Worm (Caenorhabditis elegans) whole organism, L1 larva: Measurements from ENCODE around the gene C56G2.5.

ENCODE experiments used
- C04F5.9 ChIP-seq: sonication (generic microtip); optimal IDR thresholded peaks from 2 replicates; lab custom pipeline; 2016; ENCODE audit warnings: missing genetic modification characterization, missing compliant biosample characterization
- C16A3.4 ChIP-seq: fragments of 150-350 bp; optimal IDR thresholded peaks from 2 replicates; lab custom pipeline; 2014; ENCODE audit warnings: missing biosample characterization, missing genetic modification characterization
- C34B4.2 ChIP-seq: sonication (generic microtip); optimal IDR thresholded peaks from 2 replicates; lab custom pipeline; 2017; ENCODE audit warnings: mild to moderate bottlenecking, missing genetic modification characterization, missing compliant biosample characterization
- F16B12.6 ChIP-seq: fragments of 150-350 bp; optimal IDR thresholded peaks from 2 replicates; lab custom pipeline; 2014; ENCODE audit warnings: missing biosample characterization, missing genetic modification characterization
- Y116A8C.19 ChIP-seq: sonication (generic microtip); optimal IDR thresholded peaks from 2 replicates; lab custom pipeline; 2016; ENCODE audit warnings: missing compliant biosample characterization, missing genetic modification characterization, borderline replicate concordance
- ama-1 ChIP-seq: fragments of 150-350 bp; optimal IDR thresholded peaks from 2 replicates; lab custom pipeline; 2014
- blmp-1 ChIP-seq: fragments of 150-350 bp; optimal IDR thresholded peaks from 2 replicates; lab custom pipeline; 2014; ENCODE audit warnings: missing biosample characterization, missing genetic modification characterization
- ceh-8 ChIP-seq: fragments of 200-800 bp; sonication (Bioruptor generic); optimal IDR thresholded peaks from 2 replicates; lab custom pipeline; 2018; ENCODE audit warnings: mild to moderate bottlenecking, missing genetic modification characterization, moderate library complexity, missing compliant biosample characterization
- ceh-82 ChIP-seq, 3 experiments: fragments of 150-350 bp in 1 of 3; sonication (generic microtip) in 2 of 3; optimal IDR thresholded peaks; 2 replicates each; lab custom pipeline; 2014 to 2017; ENCODE audit warnings: missing biosample characterization in 3 of 3, missing genetic modification characterization in 3 of 3
- ceh-88 ChIP-seq: fragments of 200-800 bp; sonication (Bioruptor generic); IDR thresholded peaks from 2 replicates; pipeline ENCODE4 v1.3.6; 2022; ENCODE audit warnings: missing genetic modification characterization, missing compliant biosample characterization
- ces-1 ChIP-seq: fragments of 150-350 bp; optimal IDR thresholded peaks from 2 replicates; lab custom pipeline; 2014; ENCODE audit warnings: missing biosample characterization, missing genetic modification reagents, missing genetic modification characterization
- dpl-1 ChIP-seq, 3 experiments: fragments of 150-350 bp in 2 of 3; sonication (generic microtip) in 1 of 3; optimal IDR thresholded peaks; 2 replicates each; lab custom pipeline; 2014 to 2017; ENCODE audit warnings: missing biosample characterization in 3 of 3, missing genetic modification characterization in 3 of 3, missing genetic modification reagents in 3 of 3
- efl-1 ChIP-seq, 4 experiments: fragments of 150-350 bp; optimal IDR thresholded peaks in 3 of 4; peaks in 1 of 4; 1 replicate in 1 of 4; 2 replicates in 3 of 4; lab custom pipeline; 2014; ENCODE audit warnings: missing biosample characterization in 2 of 4, missing genetic modification characterization in 2 of 4, missing genetic modification reagents in 2 of 4
- efl-3 ChIP-seq: fragments of 200-800 bp; sonication (Bioruptor generic); optimal IDR thresholded peaks from 2 replicates; lab custom pipeline; 2018; ENCODE audit warnings: mild to moderate bottlenecking, missing genetic modification characterization, missing compliant biosample characterization
- egl-13 ChIP-seq: sonication (generic microtip); optimal IDR thresholded peaks from 2 replicates; lab custom pipeline; 2016; ENCODE audit warnings: missing genotype, missing genetic modification reagents, missing genetic modification characterization, missing compliant biosample characterization
- elt-2 ChIP-seq: sonication (generic microtip); optimal IDR thresholded peaks from 2 replicates; lab custom pipeline; 2016; ENCODE audit warnings: missing genetic modification characterization, mild to moderate bottlenecking, inconsistent platforms, missing compliant biosample characterization, missing genetic modification reagents
- fkh-10 ChIP-seq: sonication (generic microtip); optimal IDR thresholded peaks from 2 replicates; lab custom pipeline; 2017; ENCODE audit warnings: missing biosample characterization, missing genetic modification reagents, missing genetic modification characterization
- fkh-4 ChIP-seq: sonication (generic microtip); optimal IDR thresholded peaks from 2 replicates; lab custom pipeline; 2016; ENCODE audit warnings: missing compliant biosample characterization, missing genetic modification characterization, borderline replicate concordance
- fkh-8 ChIP-seq: sonication (generic microtip); optimal IDR thresholded peaks from 2 replicates; lab custom pipeline; 2016; ENCODE audit warnings: mild to moderate bottlenecking, missing genetic modification characterization, missing compliant biosample characterization
- grh-1 ChIP-seq: fragments of 200-800 bp; sonication (Bioruptor generic); IDR thresholded peaks from 2 replicates; pipeline ENCODE4 v1.3.6; 2022; ENCODE audit warnings: missing genetic modification reagents, missing genetic modification characterization, missing compliant biosample characterization
- hlh-17 ChIP-seq: fragments of 200-800 bp; sonication (Bioruptor generic); optimal IDR thresholded peaks from 2 replicates; lab custom pipeline; 2018; ENCODE audit warnings: missing genetic modification characterization, mild to moderate bottlenecking, missing compliant biosample characterization, moderate library complexity, borderline replicate concordance
- hlh-4 ChIP-seq: sonication (generic microtip); optimal IDR thresholded peaks from 2 replicates; lab custom pipeline; 2016; ENCODE audit warnings: mild to moderate bottlenecking, missing genetic modification characterization, missing compliant biosample characterization
- isw-1 ChIP-seq: fragments of 200-800 bp; sonication (Bioruptor generic); IDR thresholded peaks from 2 replicates; pipeline ENCODE4 v1.3.6; 2022; ENCODE audit warnings: missing genetic modification characterization, missing compliant biosample characterization
- lin-13 ChIP-seq: fragments of 150-350 bp; optimal IDR thresholded peaks from 2 replicates; lab custom pipeline; 2014; ENCODE audit warnings: missing biosample characterization, missing genetic modification reagents, missing genetic modification characterization
- lin-14 ChIP-seq: fragments of 200-800 bp; sonication (Bioruptor generic); optimal IDR thresholded peaks from 2 replicates; lab custom pipeline; 2018; ENCODE audit warnings: mild to moderate bottlenecking, missing genetic modification characterization, moderate library complexity, missing compliant biosample characterization
- lin-35 ChIP-seq, 2 experiments: fragments of 150-350 bp; optimal IDR thresholded peaks; 2 replicates each; lab custom pipeline; 2014; ENCODE audit warnings: missing biosample characterization in 2 of 2, missing genetic modification characterization in 2 of 2, missing genetic modification reagents in 2 of 2
- lir-3 ChIP-seq: sonication (generic microtip); optimal IDR thresholded peaks from 2 replicates; lab custom pipeline; 2016; ENCODE audit warnings: mild to moderate bottlenecking, missing genetic modification characterization, moderate library complexity, missing compliant biosample characterization; ENCODE audit not compliant: poor library complexity
- lsy-2 ChIP-seq, 2 experiments: fragments of 150-350 bp; optimal IDR thresholded peaks; 2 replicates each; lab custom pipeline; 2014; ENCODE audit warnings: missing biosample characterization in 2 of 2, missing genetic modification characterization in 2 of 2
- mab-9 ChIP-seq: fragments of 200-800 bp; sonication (Bioruptor generic); IDR thresholded peaks from 2 replicates; pipeline ENCODE4 v1.3.6; 2022; ENCODE audit warnings: missing genetic modification reagents, missing genetic modification characterization, missing compliant biosample characterization
- nhr-11 ChIP-seq: fragments of 150-350 bp; optimal IDR thresholded peaks from 2 replicates; lab custom pipeline; 2014; ENCODE audit warnings: missing biosample characterization, missing genetic modification characterization
- nhr-47 ChIP-seq: sonication (generic microtip); optimal IDR thresholded peaks from 2 replicates; lab custom pipeline; 2016; ENCODE audit warnings: mild to moderate bottlenecking, missing genetic modification characterization, moderate library complexity, missing compliant biosample characterization
- nhr-76 ChIP-seq: sonication (generic microtip); optimal IDR thresholded peaks from 2 replicates; lab custom pipeline; 2017; ENCODE audit warnings: missing biosample characterization, missing genetic modification characterization
- nhr-77 ChIP-seq: fragments of 150-350 bp; optimal IDR thresholded peaks from 2 replicates; lab custom pipeline; 2014; ENCODE audit warnings: missing biosample characterization, missing genetic modification characterization
- nhr-85 ChIP-seq: sonication (generic microtip); peaks from one replicate; lab custom pipeline; 2016; ENCODE audit warnings: missing genetic modification characterization, inconsistent platforms, missing compliant biosample characterization
- pax-3 ChIP-seq: fragments of 200-800 bp; sonication (Bioruptor generic); optimal IDR thresholded peaks from 2 replicates; lab custom pipeline; 2018; ENCODE audit warnings: mild to moderate bottlenecking, missing genetic modification characterization, moderate library complexity, missing compliant biosample characterization
- pqm-1 ChIP-seq: sonication (generic microtip); optimal IDR thresholded peaks from 3 replicates; lab custom pipeline; 2017; ENCODE audit warnings: missing biosample characterization, missing genetic modification characterization
- rnt-1 ChIP-seq: sonication (generic microtip); optimal IDR thresholded peaks from 2 replicates; lab custom pipeline; 2016; ENCODE audit warnings: mild to moderate bottlenecking, missing genetic modification characterization, moderate library complexity, missing compliant biosample characterization
- skn-1 ChIP-seq: fragments of 150-350 bp; optimal IDR thresholded peaks from 2 replicates; lab custom pipeline; 2014; ENCODE audit warnings: missing biosample characterization, missing genetic modification characterization
- snpc-4 ChIP-seq: fragments of 150-350 bp; optimal IDR thresholded peaks from 2 replicates; lab custom pipeline; 2014; ENCODE audit warnings: missing biosample characterization, missing genetic modification characterization
- snu-23 ChIP-seq: sonication (generic microtip); optimal IDR thresholded peaks from 2 replicates; lab custom pipeline; 2016; ENCODE audit warnings: missing genetic modification characterization, missing compliant biosample characterization
- sptf-1 ChIP-seq: fragments of 150-350 bp; optimal IDR thresholded peaks from 2 replicates; lab custom pipeline; 2014; ENCODE audit warnings: missing biosample characterization, missing genetic modification characterization
- swsn-7 ChIP-seq: sonication (generic microtip); optimal IDR thresholded peaks from 2 replicates; lab custom pipeline; 2016; ENCODE audit warnings: missing genetic modification characterization, missing compliant biosample characterization
- tbx-2 ChIP-seq: sonication (generic microtip); optimal IDR thresholded peaks from 2 replicates; lab custom pipeline; 2016; ENCODE audit warnings: missing genetic modification characterization, missing compliant biosample characterization
- tlp-1 ChIP-seq: fragments of 150-350 bp; optimal IDR thresholded peaks from 2 replicates; lab custom pipeline; 2014; ENCODE audit warnings: missing biosample characterization, missing genetic modification characterization
- unc-130 ChIP-seq: fragments of 150-350 bp; optimal IDR thresholded peaks from 2 replicates; lab custom pipeline; 2017; ENCODE audit warnings: missing biosample characterization, missing genetic modification characterization, inconsistent platforms
- unc-86 ChIP-seq: sonication (generic microtip); optimal IDR thresholded peaks from 2 replicates; lab custom pipeline; 2016; ENCODE audit warnings: missing genetic modification characterization, missing compliant biosample characterization
- vab-15 ChIP-seq: sonication (generic microtip); optimal IDR thresholded peaks from 2 replicates; lab custom pipeline; 2017; ENCODE audit warnings: missing genotype, mild to moderate bottlenecking, missing genetic modification characterization, missing compliant biosample characterization
- xbp-1 ChIP-seq: sonication (generic microtip); optimal IDR thresholded peaks from 2 replicates; lab custom pipeline; 2016; ENCODE audit warnings: missing genetic modification characterization, missing compliant biosample characterization
- zag-1 ChIP-seq: fragments of 150-350 bp; optimal IDR thresholded peaks from 2 replicates; lab custom pipeline; 2014; ENCODE audit warnings: missing biosample characterization, missing genetic modification characterization
- zip-4 ChIP-seq: fragments of 200-800 bp; sonication (Bioruptor generic); optimal IDR thresholded peaks from 2 replicates; lab custom pipeline; 2018; ENCODE audit warnings: mild to moderate bottlenecking, missing genetic modification characterization, moderate library complexity, missing compliant biosample characterization

C56G2.5 gene

DNA sequence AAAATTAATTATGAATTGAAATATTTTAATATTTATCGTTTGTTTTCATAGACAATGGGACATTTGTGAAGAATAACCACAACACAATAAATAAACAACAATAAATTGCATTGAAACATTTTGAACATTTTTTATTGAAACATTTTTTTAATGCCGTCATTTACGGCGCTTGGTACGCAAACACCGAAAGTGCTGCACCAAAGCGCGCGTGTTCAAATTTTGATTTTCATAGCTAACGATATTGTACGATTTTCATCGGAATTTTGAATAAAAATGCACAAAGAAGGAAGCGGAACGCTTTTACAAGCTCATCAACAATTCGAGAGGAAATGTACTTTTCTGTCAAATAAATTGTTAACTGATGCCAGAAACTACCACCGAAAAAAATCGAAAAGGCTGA is 20.3 kb downstream of the C56G2.5 start:
- no peak for TF ChIP-seq zag-1 (tag; lab: Kevin White, UChicago)
- peak; percentile 7 to 68 (median 29) for TF ChIP-seq dpl-1 (GFP tag; optimal IDR thresholded peaks at IDR 0.05; lab: Kevin White, UChicago)
- no peak for TF ChIP-seq tlp-1 (tag; lab: Kevin White, UChicago)
- TF ChIP-seq efl-3 (GFP tag; lab: Kevin White, UChicago): no peak
- TF ChIP-seq nhr-85 (tag; lab: Kevin White, UChicago): no peak
- TF ChIP-seq lin-35 (GFP tag; optimal IDR thresholded peaks at IDR 0.05; lab: Kevin White, UChicago): peak; percentile 7 to 62
- TF ChIP-seq F16B12.6 (tag; lab: Kevin White, UChicago): peak; percentile 46
- TF ChIP-seq C34B4.2: no peak
- TF ChIP-seq fkh-10 (GFP tag; lab: Kevin White, UChicago): no peak
- no peak for TF ChIP-seq lsy-2 (tag; optimal IDR thresholded peaks at IDR 0.05; lab: Kevin White, UChicago)
- no peak for TF ChIP-seq unc-130 (tag; lab: Kevin White, UChicago)
- no peak for TF ChIP-seq pqm-1 (tag; lab: Kevin White, UChicago)
- TF ChIP-seq mab-9 (GFP tag; lab: Robert Waterston, UW): no peak
- TF ChIP-seq rnt-1 (tag; lab: Kevin White, UChicago): no peak
- no peak for TF ChIP-seq ceh-8 (GFP tag; lab: Kevin White, UChicago)
- TF ChIP-seq nhr-76: no peak
- TF ChIP-seq ceh-88 (GFP tag; lab: Robert Waterston, UW): peak; percentile 27; the same call in 1 of the 2 replicates
- no peak for TF ChIP-seq pax-3 (tag; lab: Kevin White, UChicago)
- TF ChIP-seq nhr-77: no peak
- no peak for TF ChIP-seq zip-4 (GFP tag; lab: Kevin White, UChicago)
- TF ChIP-seq isw-1 (GFP tag; lab: Robert Waterston, UW): no peak
- no peak for TF ChIP-seq nhr-47 (tag; lab: Kevin White, UChicago)
- no peak for TF ChIP-seq C16A3.4 (tag; lab: Kevin White, UChicago)
- TF ChIP-seq unc-86: no peak
- TF ChIP-seq nhr-11 (tag; lab: Kevin White, UChicago): no peak
- no peak for TF ChIP-seq hlh-4 (tag; lab: Kevin White, UChicago)
- no peak for TF ChIP-seq skn-1 (tag; lab: Kevin White, UChicago)
- TF ChIP-seq fkh-4 (tag; lab: Kevin White, UChicago): no peak
- TF ChIP-seq ceh-82 (tag; optimal IDR thresholded peaks at IDR 0.05; lab: Kevin White, UChicago): no peak
- no peak for TF ChIP-seq C04F5.9 (tag; lab: Kevin White, UChicago)
- no peak for TF ChIP-seq swsn-7 (tag; lab: Kevin White, UChicago)
- no peak for TF ChIP-seq lin-13 (GFP tag; lab: Kevin White, UChicago)
- TF ChIP-seq grh-1 (GFP tag; lab: Robert Waterston, UW): no peak
- TF ChIP-seq snu-23 (GFP tag; lab: Kevin White, UChicago): no peak
- TF ChIP-seq sptf-1 (tag; lab: Kevin White, UChicago): no peak
- peak; percentile 59 for TF ChIP-seq efl-1 (optimal IDR thresholded peaks at IDR 0.05; lab: Kevin White, UChicago)
- peak; percentile 79 to 95 for TF ChIP-seq efl-1 (GFP tag; optimal IDR thresholded peaks at IDR 0.05 in 1 of 2; lab: Kevin White, UChicago)

- TF ChIP-seq Y116A8C.19 (tag; lab: Kevin White, UChicago) (no peak), sptf-1 (tag; lab: Kevin White, UChicago) (no peak), fkh-4 (tag; lab: Kevin White, UChicago) (no peak), efl-1 (optimal IDR thresholded peaks at IDR 0.05; lab: Kevin White, UChicago) (peak; percentile 80 to 84), efl-1 (GFP tag; optimal IDR thresholded peaks at IDR 0.05 in 1 of 2; lab: Kevin White, UChicago) (peak; percentile 73 to 97), vab-15 (peak; percentile 23), elt-2 (tag; lab: Kevin White, UChicago) (peak; percentile 92), ceh-88 (GFP tag; lab: Robert Waterston, UW) (peak; percentile 63), lir-3 (tag; lab: Kevin White, UChicago) (no peak), tbx-2 (tag; lab: Kevin White, UChicago) (peak; percentile 83), fkh-8 (peak; percentile 82), lin-35 (GFP tag; optimal IDR thresholded peaks at IDR 0.05; lab: Kevin White, UChicago) (peak; percentile 78 to 84), ces-1 (GFP tag; lab: Kevin White, UChicago) (no peak), snpc-4 (no peak), blmp-1 (tag; lab: Kevin White, UChicago) (peak; percentile 67), nhr-85 (tag; lab: Kevin White, UChicago) (peak; percentile 92), ceh-82 (tag; optimal IDR thresholded peaks at IDR 0.05; lab: Kevin White, UChicago) (peak; percentile 28 to 80 (median 45)), nhr-77 (peak; percentile 65), egl-13 (tag; lab: Kevin White, UChicago) (no peak), xbp-1 (tag; lab: Kevin White, UChicago) (peak; percentile 74), lin-14 (GFP tag; lab: Kevin White, UChicago) (peak; percentile 96), nhr-47 (tag; lab: Kevin White, UChicago) (peak; percentile 69), hlh-17 (GFP tag; lab: Kevin White, UChicago) (no peak), nhr-76 (no peak), ama-1 (peak; percentile 61)
Measured at ce11 chrIII:6303114-6303647, 20.9 kb downstream of the C56G2.5 start, which contains the start of gene F47D12.9. TSS of gene F47D12.9 (minus strand) at chrIII:6303380.
